Fruit fly (Drosophila melanogaster) whole organism, embryonic: ENCODE data around the gene CG11267.

Experiments
- Abd-B ChIP-seq: fragments of 200-800 bp; sonication (Bioruptor generic); optimal IDR thresholded peaks from 2 replicates; lab custom pipeline; 2018; ENCODE audit warnings: missing biosample characterization, mild to moderate bottlenecking, missing genetic modification characterization, moderate library complexity
- BtbVII ChIP-seq: fragments of 200-800 bp; sonication (Bioruptor generic); optimal IDR thresholded peaks from 3 replicates; lab custom pipeline; 2017; ENCODE audit warnings: missing biosample characterization, mild to moderate bottlenecking, missing genetic modification characterization
- CG10274 ChIP-seq: fragments of 200-800 bp; sonication (Bioruptor generic); optimal IDR thresholded peaks from 3 replicates; lab custom pipeline; 2017; ENCODE audit warnings: missing biosample characterization, mild to moderate bottlenecking, missing genetic modification characterization
- CG12155 ChIP-seq: fragments of 200-800 bp; sonication (Bioruptor generic); optimal IDR thresholded peaks from 3 replicates; lab custom pipeline; 2016; ENCODE audit warnings: missing biosample characterization, missing genetic modification characterization
- CG12236 ChIP-seq: fragments of 200-800 bp; sonication (Bioruptor generic); optimal IDR thresholded peaks from 2 replicates; lab custom pipeline; 2016; ENCODE audit warnings: missing biosample characterization, missing genetic modification characterization
- CG12769 ChIP-seq: fragments of 200-800 bp; sonication (Bioruptor generic); optimal IDR thresholded peaks from 2 replicates; lab custom pipeline; 2019; ENCODE audit warnings: missing biosample characterization, mild to moderate bottlenecking, missing genetic modification characterization, moderate library complexity
- CG14014 ChIP-seq: fragments of 200-800 bp; sonication (Bioruptor generic); IDR thresholded peaks from 2 replicates; pipeline ENCODE4 v1.3.6; 2022; ENCODE audit warnings: missing biosample characterization, missing genetic modification characterization
- CG17912 ChIP-seq: fragments of 200-800 bp; sonication (Bioruptor generic); optimal IDR thresholded peaks from 2 replicates; lab custom pipeline; 2018; ENCODE audit warnings: missing biosample characterization, mild to moderate bottlenecking, missing genetic modification characterization
- CG18262 ChIP-seq: fragments of 200-800 bp; optimal IDR thresholded peaks from 3 replicates; lab custom pipeline; 2019; ENCODE audit warnings: missing biosample characterization, mild to moderate bottlenecking, missing genetic modification characterization, moderate library complexity
- CG18764 ChIP-seq: fragments of 200-800 bp; sonication (Bioruptor generic); optimal IDR thresholded peaks from 3 replicates; lab custom pipeline; 2016; ENCODE audit warnings: missing biosample characterization, missing genetic modification characterization
- CG30020 ChIP-seq: fragments of 200-800 bp; optimal IDR thresholded peaks from 2 replicates; lab custom pipeline; 2019; ENCODE audit warnings: missing biosample characterization, mild to moderate bottlenecking, missing genetic modification characterization, moderate library complexity
- CG33213 ChIP-seq: fragments of 200-800 bp; sonication (Bioruptor generic); optimal IDR thresholded peaks from 3 replicates; lab custom pipeline; 2016; ENCODE audit warnings: missing biosample characterization, missing genetic modification characterization
- CG33557 ChIP-seq: fragments of 200-800 bp; sonication (Bioruptor generic); optimal IDR thresholded peaks from 2 replicates; lab custom pipeline; 2019; ENCODE audit warnings: missing biosample characterization, mild to moderate bottlenecking, missing genetic modification characterization, moderate library complexity
- CG6175 ChIP-seq: fragments of 200-800 bp; sonication (Bioruptor generic); IDR thresholded peaks from 3 replicates; pipeline ENCODE4 v1.3.6; 2022; ENCODE audit warnings: missing biosample characterization, missing genetic modification characterization
- Dek ChIP-seq: fragments of 200-800 bp; sonication (Bioruptor generic); optimal IDR thresholded peaks from 3 replicates; lab custom pipeline; 2019; ENCODE audit warnings: missing biosample characterization, mild to moderate bottlenecking, missing genetic modification characterization, moderate library complexity
- Dfd ChIP-seq, 2 experiments: fragments of >200 bp; optimal IDR thresholded peaks; 2 replicates each; lab custom pipeline; 2017; ENCODE audit warnings: missing biosample characterization in 2 of 2, missing genetic modification characterization in 2 of 2
- Dp ChIP-seq: fragments of 200-800 bp; sonication (Bioruptor generic); optimal IDR thresholded peaks from 2 replicates; lab custom pipeline; 2018; ENCODE audit warnings: missing biosample characterization, mild to moderate bottlenecking, missing genetic modification characterization, moderate library complexity
- Drgx ChIP-seq: fragments of 200-800 bp; sonication (Bioruptor generic); IDR thresholded peaks from 2 replicates; pipeline ENCODE4 v1.3.6; 2022; ENCODE audit warnings: missing biosample characterization, missing genetic modification characterization
- Fer3 ChIP-seq: fragments of 200-800 bp; sonication (Bioruptor generic); optimal IDR thresholded peaks from 2 replicates; lab custom pipeline; 2018; ENCODE audit warnings: missing biosample characterization, mild to moderate bottlenecking, missing genetic modification characterization, moderate library complexity
- Gsc ChIP-seq: fragments of 200-800 bp; sonication (Bioruptor generic); IDR thresholded peaks from 2 replicates; pipeline ENCODE4 v1.3.6; 2022; ENCODE audit warnings: missing biosample characterization, missing genetic modification characterization
- Gug ChIP-seq: fragments of 200-800 bp; sonication (Bioruptor generic); IDR thresholded peaks from 4 replicates; pipeline ENCODE4 v1.3.6; 2022; ENCODE audit warnings: missing biosample characterization, missing genetic modification characterization
- HLH4C ChIP-seq: fragments of 200-800 bp; sonication (Bioruptor generic); IDR thresholded peaks from 3 replicates; pipeline ENCODE4 v1.3.6; 2022; ENCODE audit warnings: missing biosample characterization, missing genetic modification characterization; ENCODE audit not compliant: partially characterized antibody
- HLHmδ ChIP-seq: fragments of 200-800 bp; sonication (Bioruptor generic); optimal IDR thresholded peaks from 2 replicates; lab custom pipeline; 2018; ENCODE audit warnings: missing biosample characterization, mild to moderate bottlenecking, missing genetic modification characterization, moderate library complexity
- Hr39 ChIP-seq: fragments of >200 bp; optimal IDR thresholded peaks from 2 replicates; lab custom pipeline; 2017
- Ptx1 ChIP-seq: fragments of 200-800 bp; sonication (Bioruptor generic); IDR thresholded peaks from 2 replicates; pipeline ENCODE4 v1.3.6; 2022; ENCODE audit warnings: missing biosample characterization, missing genetic modification characterization
- Xrp1 ChIP-seq: fragments of 200-800 bp; sonication (Bioruptor generic); IDR thresholded peaks from 2 replicates; pipeline ENCODE4 v1.3.6; 2022; ENCODE audit warnings: missing biosample characterization, missing genetic modification characterization
- ab ChIP-seq: fragments of 200-800 bp; sonication (Bioruptor generic); optimal IDR thresholded peaks from 2 replicates; lab custom pipeline; 2016; ENCODE audit warnings: missing biosample characterization, missing genetic modification characterization
- cas ChIP-seq: fragments of 200-800 bp; sonication (Bioruptor generic); IDR thresholded peaks from 2 replicates; pipeline ENCODE4 v1.3.6; 2022; ENCODE audit warnings: missing biosample characterization, missing genetic modification characterization
- cato ChIP-seq: fragments of 200-800 bp; sonication (Bioruptor generic); optimal IDR thresholded peaks from 2 replicates; lab custom pipeline; 2016; ENCODE audit warnings: missing biosample characterization, missing genetic modification characterization, borderline replicate concordance
- cg ChIP-seq: fragments of 200-800 bp; sonication (Bioruptor generic); optimal IDR thresholded peaks from 3 replicates; lab custom pipeline; 2019; ENCODE audit warnings: missing biosample characterization, mild to moderate bottlenecking, missing genetic modification characterization, moderate library complexity
- dysf ChIP-seq: fragments of 200-800 bp; sonication (Bioruptor generic); IDR thresholded peaks from 3 replicates; pipeline ENCODE4 v1.3.6; 2022; ENCODE audit warnings: missing biosample characterization, missing genetic modification characterization
- fd3F ChIP-seq: fragments of 200-800 bp; sonication (Bioruptor generic); optimal IDR thresholded peaks from 2 replicates; lab custom pipeline; 2018; ENCODE audit warnings: missing biosample characterization, mild to moderate bottlenecking, missing genetic modification characterization, moderate library complexity
- hbn ChIP-seq: fragments of 200-800 bp; sonication (Bioruptor generic); IDR thresholded peaks from 2 replicates; pipeline ENCODE4 v1.3.6; 2022; ENCODE audit warnings: missing biosample characterization, missing genetic modification characterization; ENCODE audit not compliant: partially characterized antibody
- klu ChIP-seq: fragments of 200-800 bp; sonication (Bioruptor generic); IDR thresholded peaks from 2 replicates; pipeline ENCODE4 v1.3.6; 2022; ENCODE audit warnings: missing biosample characterization, missing genetic modification characterization
- oc ChIP-seq: fragments of 200-800 bp; sonication (Bioruptor generic); optimal IDR thresholded peaks from 2 replicates; lab custom pipeline; 2018; ENCODE audit warnings: missing biosample characterization, mild to moderate bottlenecking, missing genetic modification characterization, moderate library complexity
- org-1 ChIP-seq: fragments of 200-800 bp; sonication (Bioruptor generic); optimal IDR thresholded peaks from 2 replicates; lab custom pipeline; 2017; ENCODE audit warnings: missing biosample characterization, missing genetic modification characterization
- psq ChIP-seq: fragments of 200-800 bp; sonication (Bioruptor generic); optimal IDR thresholded peaks from 2 replicates; lab custom pipeline; 2017; ENCODE audit warnings: missing biosample characterization, missing genetic modification characterization
- pzg ChIP-seq: fragments of 200-800 bp; sonication (Bioruptor generic); optimal IDR thresholded peaks from 3 replicates; lab custom pipeline; 2018; ENCODE audit warnings: missing biosample characterization, mild to moderate bottlenecking, missing genetic modification characterization, moderate library complexity
- run ChIP-seq: fragments of 200-800 bp; sonication (Bioruptor generic); optimal IDR thresholded peaks from 3 replicates; lab custom pipeline; 2018; ENCODE audit warnings: missing biosample characterization, mild to moderate bottlenecking, missing genetic modification characterization
- salm ChIP-seq: fragments of 200-800 bp; sonication (Bioruptor generic); optimal IDR thresholded peaks from 2 replicates; lab custom pipeline; 2018; ENCODE audit warnings: missing biosample characterization, mild to moderate bottlenecking, missing genetic modification characterization
- sc ChIP-seq, 3 experiments: fragments of >200 bp in 2 of 3; fragments of 200-800 bp in 1 of 3; sonication (Bioruptor generic) in 1 of 3; optimal IDR thresholded peaks; 2 replicates in 2 of 3; 3 replicates in 1 of 3; lab custom pipeline; 2017; ENCODE audit warnings: mild to moderate bottlenecking in 1 of 3, missing biosample characterization in 1 of 3, missing genetic modification characterization in 1 of 3, missing genetic modification reagents in 1 of 3
- seq ChIP-seq: fragments of 200-800 bp; sonication (Bioruptor generic); IDR thresholded peaks from 2 replicates; pipeline ENCODE4 v1.3.6; 2022; ENCODE audit warnings: missing biosample characterization, missing genetic modification characterization
- sim ChIP-seq: fragments of 200-800 bp; sonication (Bioruptor generic); IDR thresholded peaks from 2 replicates; pipeline ENCODE4 v1.3.6; 2022; ENCODE audit warnings: missing biosample characterization, missing genetic modification characterization
- slou ChIP-seq: fragments of 200-800 bp; sonication (Bioruptor generic); optimal IDR thresholded peaks from 3 replicates; lab custom pipeline; 2016; ENCODE audit warnings: missing biosample characterization, missing genetic modification characterization
- so ChIP-seq: fragments of 200-800 bp; sonication (Bioruptor generic); IDR thresholded peaks from 3 replicates; pipeline ENCODE4 v1.3.6; 2022; ENCODE audit warnings: missing biosample characterization, missing genetic modification characterization
- ssp ChIP-seq: fragments of 200-800 bp; sonication (Bioruptor generic); IDR thresholded peaks from 2 replicates; pipeline ENCODE4 v1.3.6; 2022; ENCODE audit warnings: missing biosample characterization, missing genetic modification characterization
- unpg ChIP-seq: fragments of 200-800 bp; sonication (Bioruptor generic); optimal IDR thresholded peaks from 3 replicates; lab custom pipeline; 2018; ENCODE audit warnings: missing biosample characterization, mild to moderate bottlenecking, missing genetic modification characterization, moderate library complexity
- wek ChIP-seq: fragments of 200-800 bp; sonication (Bioruptor generic); optimal IDR thresholded peaks from 3 replicates; lab custom pipeline; 2018; ENCODE audit warnings: missing biosample characterization, mild to moderate bottlenecking, missing genetic modification characterization, moderate library complexity
- zen2 ChIP-seq: fragments of 200-800 bp; sonication (Bioruptor generic); IDR thresholded peaks from 3 replicates; pipeline ENCODE4 v1.3.6; 2022; ENCODE audit warnings: missing biosample characterization, missing genetic modification characterization; ENCODE audit not compliant: partially characterized antibody

Gene CG11267

dm6 chr3L:13022854-13023560 lies 7.2 kb downstream of the CG11267 start, which contains the start of gene RpS12 (continued):
- peak; percentile 62 for TF ChIP-seq Ptx1 (GFP tag; lab: Robert Waterston, UW)
- TF ChIP-seq dysf (GFP tag; lab: Robert Waterston, UW), result peak; percentile 69
- peak; percentile 97 for TF ChIP-seq ssp (GFP tag; lab: Robert Waterston, UW)
- peak; percentile 65 for TF ChIP-seq unpg (GFP tag; lab: Kevin White, UChicago)
- peak; percentile 30 for TF ChIP-seq CG12155 (GFP tag; lab: Kevin White, UChicago)
- peak; percentile 64 for TF ChIP-seq CG12769
- peak; percentile 68 for TF ChIP-seq HLHmδ (GFP tag; lab: Kevin White, UChicago)
- no peak for TF ChIP-seq Dfd (GFP tag; optimal IDR thresholded peaks at IDR 0.05; lab: Kevin White, UChicago)
- peak; percentile 23; the same call in 1 of the 2 replicates for TF ChIP-seq Xrp1 (GFP tag; lab: Robert Waterston, UW)
- peak; percentile 79 for TF ChIP-seq cas (GFP tag; lab: Robert Waterston, UW)
- TF ChIP-seq fd3F, result peak; percentile 64
- TF ChIP-seq Abd-B (GFP tag; lab: Kevin White, UChicago), result no peak
- TF ChIP-seq hbn (GFP tag; lab: Robert Waterston, UW), result peak; percentile 63
- peak; percentile 81 for TF ChIP-seq CG33213 (GFP tag; lab: Kevin White, UChicago)
- TF ChIP-seq slou (GFP tag; lab: Kevin White, UChicago), result peak; percentile 65
- peak; percentile 19 for TF ChIP-seq run (tag; lab: Kevin White, UChicago)
- peak; percentile 62; the same call in 2 of the 3 replicates for TF ChIP-seq CG6175 (GFP tag; lab: Robert Waterston, UW)
- TF ChIP-seq sim (GFP tag; lab: Robert Waterston, UW), result 0 out of 2 replicates have a peak, but pooled peaks have one; percentile 25
- TF ChIP-seq zen2 (GFP tag; lab: Robert Waterston, UW), result peak; percentile 20; the same call in 1 of the 3 replicates
- peak; percentile 59 for TF ChIP-seq CG18764
- no peak; the same call in none of the 2 replicates for TF ChIP-seq Drgx (GFP tag; lab: Robert Waterston, UW)
- peak; percentile 57 for TF ChIP-seq seq (GFP tag; lab: Robert Waterston, UW)
- TF ChIP-seq Dp, result peak; percentile 6
- no peak for TF ChIP-seq cg (GFP tag; lab: Kevin White, UChicago)
- TF ChIP-seq cato, result peak; percentile 58
- peak; percentile 63 for TF ChIP-seq CG10274 (GFP tag; lab: Kevin White, UChicago)
- peak; percentile 88 for TF ChIP-seq wek (GFP tag; lab: Kevin White, UChicago)
- TF ChIP-seq oc (tag; lab: Kevin White, UChicago), result peak; percentile 20
- TF ChIP-seq org-1, result peak; percentile 50
- peak; percentile 77 for TF ChIP-seq BtbVII (GFP tag; lab: Kevin White, UChicago)
- TF ChIP-seq klu (GFP tag; lab: Robert Waterston, UW), result no peak
- peak; percentile 82 for TF ChIP-seq CG17912 (GFP tag; lab: Kevin White, UChicago)
- peak; percentile 53 for TF ChIP-seq salm
- no peak for TF ChIP-seq psq (GFP tag; lab: Kevin White, UChicago)
- TF ChIP-seq so (GFP tag; lab: Robert Waterston, UW), result peak; percentile 62; the same call in 2 of the 3 replicates
- TF ChIP-seq CG14014 (GFP tag; lab: Robert Waterston, UW), result peak; percentile 79
- TF ChIP-seq Gug (GFP tag; lab: Robert Waterston, UW), result no peak
- peak; percentile 81 for TF ChIP-seq CG30020 (tag; lab: Kevin White, UChicago)
- peak; percentile 81 for TF ChIP-seq pzg (GFP tag; lab: Kevin White, UChicago)
- TF ChIP-seq HLH4C, result peak; percentile 75
- peak; percentile 39 for TF ChIP-seq ab (GFP tag; lab: Kevin White, UChicago)
- TF ChIP-seq Dek (tag; lab: Kevin White, UChicago), result peak; percentile 64
- TF ChIP-seq Gsc, result no peak
- peak; percentile 41 for TF ChIP-seq CG18262 (tag; lab: Kevin White, UChicago)
- TF ChIP-seq sc (optimal IDR thresholded peaks at IDR 0.05; lab: Kevin White, UChicago), result no peak
- TF ChIP-seq sc (GFP tag; optimal IDR thresholded peaks at IDR 0.05; lab: Kevin White, UChicago), result peak; percentile 43
- TF ChIP-seq CG12236, result peak; percentile 64
- TF ChIP-seq Fer3 (tag; lab: Kevin White, UChicago), result peak; percentile 84
- no peak for TF ChIP-seq Hr39 (lab: Kevin White, UChicago)
- peak; percentile 34 for TF ChIP-seq CG33557 (GFP tag; lab: Kevin White, UChicago)
